Fruit fly (Drosophila melanogaster): ENCODE data around the gene CG43145.

DNA sequence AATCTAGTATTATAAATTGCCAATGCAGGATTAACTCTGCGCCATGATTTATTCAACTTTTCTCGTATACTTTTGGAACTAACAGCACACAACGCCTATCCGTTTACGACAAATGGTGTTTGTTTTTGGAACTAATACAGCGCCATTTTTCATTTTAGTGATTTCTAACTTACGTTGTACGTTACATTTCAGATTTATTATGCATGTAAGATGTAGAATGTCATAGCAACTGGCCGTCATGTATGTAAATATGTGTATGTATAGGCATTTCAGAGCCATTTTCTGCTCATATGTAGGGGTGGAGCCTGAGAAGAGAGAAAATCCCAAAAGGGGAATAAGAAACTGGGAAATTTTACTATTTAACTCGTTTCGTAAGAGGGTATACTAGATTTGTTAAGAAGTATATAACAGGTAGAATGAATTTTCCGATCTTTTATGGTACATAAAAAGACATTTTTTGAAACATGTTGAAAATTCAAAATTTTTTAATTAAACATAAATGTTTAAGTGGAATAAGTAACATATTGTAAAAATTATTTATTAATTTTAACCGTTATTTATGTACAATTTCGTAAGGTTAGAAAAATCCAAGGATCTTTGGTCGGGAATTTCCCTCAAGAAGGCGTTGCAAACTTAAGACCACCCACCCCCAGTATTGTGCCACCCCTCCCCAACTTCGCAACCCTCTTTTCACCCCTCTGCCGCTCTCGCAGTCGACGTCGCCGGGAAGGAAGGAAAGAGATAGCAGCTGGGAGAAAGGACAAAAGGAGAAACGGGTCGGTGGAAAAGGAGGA, 44.1 kb upstream of the CG43145 start:
- TF ChIP-seq insv (optimal IDR thresholded peaks at IDR 0.05): no peak
- TF ChIP-seq psq (optimal IDR thresholded peaks at IDR 0.05): no peak
- no peak for TF ChIP-seq h (optimal IDR thresholded peaks at IDR 0.05)
- no peak for TF ChIP-seq Sin3A (optimal IDR thresholded peaks at IDR 0.05)
- TF ChIP-seq ttk (optimal IDR thresholded peaks at IDR 0.05): no peak

Data from Kc167 (cell line).